Worm (Caenorhabditis elegans) whole organism, early embryonic: Measurements from ENCODE around the gene Y54B9A.1.

Experiments
- B0310.2 ChIP-seq: sonication (generic microtip); optimal IDR thresholded peaks from 2 replicates; lab custom pipeline; 2016; ENCODE audit warnings: mild to moderate bottlenecking, missing genetic modification characterization, missing compliant biosample characterization
- F13C5.2 ChIP-seq: sonication (generic microtip); optimal IDR thresholded peaks from 2 replicates; lab custom pipeline; 2017; ENCODE audit warnings: mild to moderate bottlenecking, missing genetic modification characterization, inconsistent platforms, missing compliant biosample characterization
- aly-1 ChIP-seq: sonication (generic microtip); optimal IDR thresholded peaks from 2 replicates; lab custom pipeline; 2016; ENCODE audit warnings: missing genetic modification characterization, missing compliant biosample characterization
- ama-1 ChIP-seq: fragments of 150-350 bp; optimal IDR thresholded peaks from 2 replicates; lab custom pipeline; 2014
- ceh-13 ChIP-seq: fragments of 200-800 bp; sonication (Bioruptor generic); optimal IDR thresholded peaks from 2 replicates; lab custom pipeline; 2018; ENCODE audit warnings: mild to moderate bottlenecking, missing genetic modification characterization, missing compliant biosample characterization
- ceh-36 ChIP-seq: sonication (generic microtip); optimal IDR thresholded peaks from 2 replicates; lab custom pipeline; 2016; ENCODE audit warnings: missing genetic modification characterization, inconsistent platforms, missing compliant biosample characterization
- ets-7 ChIP-seq: sonication (generic microtip); optimal IDR thresholded peaks from 2 replicates; lab custom pipeline; 2016; ENCODE audit warnings: missing genotype, missing genetic modification characterization, missing compliant biosample characterization
- flt-1 ChIP-seq: fragments of 200-800 bp; sonication (Bioruptor generic); IDR thresholded peaks from 2 replicates; pipeline ENCODE4 v1.3.6; 2022; ENCODE audit warnings: missing genetic modification characterization, missing compliant biosample characterization
- hmbx-1 ChIP-seq: sonication (generic microtip); optimal IDR thresholded peaks from 2 replicates; lab custom pipeline; 2016; ENCODE audit warnings: mild to moderate bottlenecking, missing genetic modification characterization, missing compliant biosample characterization
- hmg-4 ChIP-seq: fragments of 200-800 bp; sonication (Bioruptor generic); optimal IDR thresholded peaks from 2 replicates; lab custom pipeline; 2018; ENCODE audit warnings: mild to moderate bottlenecking, missing genetic modification characterization, missing compliant biosample characterization
- hnd-1 ChIP-seq: sonication (generic microtip); optimal IDR thresholded peaks from 2 replicates; lab custom pipeline; 2016; ENCODE audit warnings: missing genetic modification characterization, missing compliant biosample characterization
- pes-1 ChIP-seq: fragments of 200-800 bp; sonication (Bioruptor generic); IDR thresholded peaks from 2 replicates; pipeline ENCODE4 v1.3.6; 2022; ENCODE audit warnings: missing genetic modification reagents, missing genetic modification characterization, missing compliant biosample characterization
- scrt-1 ChIP-seq: fragments of 200-800 bp; sonication (Bioruptor generic); IDR thresholded peaks from 2 replicates; pipeline ENCODE4 v1.3.6; 2022; ENCODE audit warnings: missing genetic modification characterization, missing compliant biosample characterization
- sea-1 ChIP-seq: fragments of 200-800 bp; sonication (Bioruptor generic); conservative IDR thresholded peaks from 2 replicates; pipeline ENCODE4 v1.3.6; 2022; ENCODE audit warnings: missing genetic modification characterization, missing compliant biosample characterization
- tbx-11 ChIP-seq: fragments of 200-800 bp; sonication (Bioruptor generic); IDR thresholded peaks from 2 replicates; pipeline ENCODE4 v1.3.6; 2022; ENCODE audit warnings: missing genetic modification characterization, missing compliant biosample characterization
- tbx-37 ChIP-seq: fragments of 200-800 bp; sonication (Bioruptor generic); conservative IDR thresholded peaks from 2 replicates; pipeline ENCODE4 v1.3.6; 2022; ENCODE audit warnings: missing genetic modification reagents, missing genetic modification characterization, missing compliant biosample characterization
- tra-4 ChIP-seq: sonication (generic microtip); optimal IDR thresholded peaks from 2 replicates; lab custom pipeline; 2017; ENCODE audit warnings: missing genetic modification characterization, missing compliant biosample characterization

The Y54B9A.1 gene

DNA sequence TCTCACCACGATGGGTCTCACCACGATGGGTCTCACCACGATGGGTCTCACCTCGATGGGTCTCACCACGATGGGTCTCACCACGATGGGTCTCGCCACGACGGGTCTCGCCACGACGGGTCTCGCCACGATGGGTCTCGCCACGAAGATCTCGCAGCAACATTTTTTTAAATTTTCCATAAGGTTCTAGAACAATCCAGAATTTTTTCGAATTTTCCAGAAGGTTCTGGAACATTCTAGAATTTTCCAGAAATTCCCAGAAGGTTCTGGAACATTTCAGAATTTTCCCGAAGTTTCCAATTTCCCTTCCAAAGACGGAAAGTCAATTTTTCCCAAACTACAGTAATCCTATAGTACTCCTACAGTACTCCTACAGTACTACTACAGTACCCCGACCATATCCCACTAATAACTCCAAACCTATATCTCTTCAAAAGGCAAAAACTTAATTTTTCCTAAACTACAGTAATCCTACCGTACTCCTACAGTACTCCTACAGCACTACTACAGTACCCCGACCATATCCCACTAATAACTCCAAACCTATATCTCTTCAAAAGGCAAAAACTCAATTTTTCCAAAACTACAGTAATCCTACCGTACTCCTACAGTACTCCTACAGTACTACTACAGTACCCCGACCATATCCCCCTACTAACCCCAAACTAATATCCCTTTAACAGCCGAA is at the start of gene Y54B9A.1:
TSS of gene Y54B9A.1 (minus strand) at position 235 of the 688 bp plus-strand sequence.
- 0 out of 2 replicates have a peak, but pooled peaks have one; percentile 42 for TF ChIP-seq tbx-11

- no peak for TF ChIP-seq tbx-11
- no peak for TF ChIP-seq scrt-1 (GFP tag; lab: Robert Waterston, UW)
- TF ChIP-seq pes-1 (GFP tag; lab: Robert Waterston, UW): no peak
- no peak for TF ChIP-seq sea-1
- no peak for TF ChIP-seq ceh-36 (tag; lab: Kevin White, UChicago)
- TF ChIP-seq flt-1 (GFP tag; lab: Robert Waterston, UW): no peak
- no peak for TF ChIP-seq aly-1 (tag; lab: Kevin White, UChicago)
- no peak for TF ChIP-seq F13C5.2 (tag; lab: Kevin White, UChicago)
- no peak for TF ChIP-seq tbx-37 (GFP tag; lab: Robert Waterston, UW)
- TF ChIP-seq ets-7: no peak
- TF ChIP-seq hmg-4 (GFP tag; lab: Kevin White, UChicago): no peak
- TF ChIP-seq hnd-1: no peak
These were observed 46.2 kb upstream of the Y54B9A.1 start for ce11 chrV:9485508-9485907.

DNA sequence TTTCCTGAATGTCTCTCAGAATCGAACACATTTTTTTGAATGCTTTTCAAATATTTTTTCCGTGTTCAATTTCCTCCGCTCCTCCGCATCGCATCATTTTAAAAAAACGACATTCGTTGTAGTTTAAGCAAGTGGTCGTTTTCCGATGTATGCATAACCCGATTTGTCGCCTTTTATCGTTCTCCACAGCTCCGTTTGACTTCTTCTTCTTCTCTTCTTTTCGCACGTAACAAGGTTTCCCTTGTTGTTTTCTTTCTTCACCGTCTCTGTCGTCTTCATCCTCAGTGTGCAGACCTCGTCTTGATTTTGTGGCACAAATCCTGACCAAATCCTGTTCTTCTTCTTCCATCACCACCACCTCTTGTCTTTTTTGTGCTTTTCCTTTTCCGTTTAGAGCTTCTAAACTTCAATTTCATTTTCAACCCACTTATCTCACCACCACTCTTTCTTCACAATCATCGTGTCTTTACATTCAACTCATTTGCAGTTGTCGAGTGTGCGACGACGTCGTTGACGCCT is 44.4 kb upstream of the Y54B9A.1 start, which contains the start of gene K06A4.2:
TSS of gene K06A4.2 (plus strand) at position 469 of the 519 bp plus-strand sequence.
- TF ChIP-seq hmbx-1: no peak
- TF ChIP-seq hmg-4 (GFP tag; lab: Kevin White, UChicago): no peak
- no peak for TF ChIP-seq tra-4 (tag; lab: Kevin White, UChicago)
- TF ChIP-seq aly-1 (tag; lab: Kevin White, UChicago): no peak
- no peak for TF ChIP-seq scrt-1 (GFP tag; lab: Robert Waterston, UW)
- TF ChIP-seq sea-1: no peak
- no peak for TF ChIP-seq B0310.2 (tag; lab: Kevin White, UChicago)
- TF ChIP-seq ama-1 (lab: Kevin White, UChicago): no peak
- no peak for TF ChIP-seq F13C5.2 (tag; lab: Kevin White, UChicago)
- TF ChIP-seq tbx-37 (GFP tag; lab: Robert Waterston, UW): no peak
- no peak for TF ChIP-seq ceh-36 (tag; lab: Kevin White, UChicago)
- TF ChIP-seq flt-1 (GFP tag; lab: Robert Waterston, UW): no peak
- TF ChIP-seq pes-1 (GFP tag; lab: Robert Waterston, UW): no peak

DNA sequence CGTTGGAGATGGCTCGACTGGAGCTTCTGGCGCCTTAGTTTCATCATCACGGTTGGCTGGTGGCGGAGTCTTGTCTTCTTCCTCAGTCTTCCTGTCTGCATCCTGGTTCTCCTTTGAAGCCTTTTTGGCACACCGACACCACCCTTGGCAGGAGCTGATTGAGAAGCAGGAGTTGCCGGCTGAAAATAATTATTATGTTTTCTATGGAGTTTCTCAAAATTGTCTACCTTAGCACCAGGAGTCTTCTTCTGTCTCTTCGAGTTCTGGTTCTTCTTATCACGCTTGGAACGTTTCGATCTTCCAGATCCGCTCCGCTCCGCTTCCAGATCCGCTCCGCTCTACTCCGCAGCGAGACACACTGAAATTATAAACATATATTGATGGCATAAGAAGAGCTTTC is 41.2 kb upstream of the Y54B9A.1 start, which contains the start of gene K06A4.6:
TSS of gene K06A4.6 (minus strand) at position 101 of the 400 bp plus-strand sequence.
- TF ChIP-seq ceh-13 (GFP tag; lab: Kevin White, UChicago): no peak
- no peak for TF ChIP-seq ceh-36 (tag; lab: Kevin White, UChicago)
- no peak for TF ChIP-seq F13C5.2 (tag; lab: Kevin White, UChicago)
- TF ChIP-seq sea-1: no peak
- no peak for TF ChIP-seq pes-1 (GFP tag; lab: Robert Waterston, UW)
- no peak for TF ChIP-seq tbx-37 (GFP tag; lab: Robert Waterston, UW)
- TF ChIP-seq tra-4 (tag; lab: Kevin White, UChicago): no peak
- TF ChIP-seq tbx-11: no peak
- TF ChIP-seq hmg-4 (GFP tag; lab: Kevin White, UChicago): no peak
- TF ChIP-seq ama-1 (lab: Kevin White, UChicago): no peak
- no peak for TF ChIP-seq aly-1 (tag; lab: Kevin White, UChicago)
- TF ChIP-seq flt-1 (GFP tag; lab: Robert Waterston, UW): no peak
- no peak for TF ChIP-seq scrt-1 (GFP tag; lab: Robert Waterston, UW)
- TF ChIP-seq hnd-1: no peak
- no peak for TF ChIP-seq B0310.2 (tag; lab: Kevin White, UChicago)
- no peak for TF ChIP-seq ets-7

DNA sequence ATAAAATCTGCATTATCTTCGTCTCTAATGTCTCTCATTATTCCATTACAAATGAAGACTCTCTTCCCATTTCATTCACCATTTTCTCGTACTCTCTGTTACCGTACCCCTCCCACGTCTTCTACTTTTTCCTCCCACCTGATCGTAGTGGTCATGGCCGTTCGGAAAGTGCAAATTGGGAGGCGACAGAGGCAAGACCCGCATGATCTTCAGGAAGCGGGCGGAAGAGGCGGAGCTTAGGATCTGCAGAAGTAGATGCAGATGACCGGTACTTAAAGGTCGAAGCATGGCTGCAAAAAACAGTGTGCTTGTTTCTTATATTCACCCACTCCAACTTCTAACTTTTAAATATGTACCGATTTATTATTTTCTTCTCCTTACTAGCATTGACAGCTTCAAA is 38.5 kb upstream of the Y54B9A.1 start, which contains the start of gene nas-3:
TSS of gene nas-3 (plus strand) at position 301 of the 400 bp plus-strand sequence.
- TF ChIP-seq hmg-4 (GFP tag; lab: Kevin White, UChicago): no peak
- TF ChIP-seq ama-1 (lab: Kevin White, UChicago): no peak
- no peak for TF ChIP-seq hnd-1
- TF ChIP-seq pes-1 (GFP tag; lab: Robert Waterston, UW): no peak

DNA sequence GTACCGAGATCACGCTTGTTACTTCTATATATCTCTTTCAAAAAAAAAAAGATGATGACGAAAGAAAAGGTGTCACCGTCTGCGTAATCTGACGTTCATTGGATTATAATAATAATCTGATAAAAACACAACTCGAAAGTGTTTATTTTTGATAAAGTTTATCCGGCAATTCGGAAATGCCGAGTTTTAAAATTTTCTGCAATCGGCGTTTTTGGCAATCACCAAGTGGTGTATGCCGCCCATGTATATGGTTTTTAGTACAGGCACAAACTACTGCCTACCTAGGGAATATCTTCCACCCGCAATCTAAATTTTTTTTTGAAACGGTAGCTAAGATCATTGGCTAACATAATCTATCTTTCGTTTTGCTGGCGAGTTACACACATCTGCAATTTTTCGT is 34.6 kb upstream of the Y54B9A.1 start:
- TF ChIP-seq pes-1 (GFP tag; lab: Robert Waterston, UW) (no peak), hmbx-1 (no peak), ets-7 (no peak), flt-1 (GFP tag; lab: Robert Waterston, UW) (no peak), ceh-36 (tag; lab: Kevin White, UChicago) (no peak), tbx-37 (GFP tag; lab: Robert Waterston, UW) (no peak), hnd-1 (no peak), aly-1 (tag; lab: Kevin White, UChicago) (no peak), B0310.2 (tag; lab: Kevin White, UChicago) (no peak), sea-1 (no peak), scrt-1 (GFP tag; lab: Robert Waterston, UW) (no peak), ama-1 (lab: Kevin White, UChicago) (no peak), ceh-13 (GFP tag; lab: Kevin White, UChicago) (no peak), tra-4 (tag; lab: Kevin White, UChicago) (no peak), tbx-11 (no peak), hmg-4 (GFP tag; lab: Kevin White, UChicago) (no peak), F13C5.2 (tag; lab: Kevin White, UChicago) (no peak)

- TF ChIP-seq flt-1 (GFP tag; lab: Robert Waterston, UW) (no peak), tbx-11 (no peak), tbx-37 (GFP tag; lab: Robert Waterston, UW) (no peak), aly-1 (tag; lab: Kevin White, UChicago) (no peak), scrt-1 (GFP tag; lab: Robert Waterston, UW) (no peak), ceh-36 (tag; lab: Kevin White, UChicago) (no peak), hmg-4 (GFP tag; lab: Kevin White, UChicago) (no peak), B0310.2 (tag; lab: Kevin White, UChicago) (no peak), ama-1 (lab: Kevin White, UChicago) (no peak), hnd-1 (no peak), tra-4 (tag; lab: Kevin White, UChicago) (no peak), ceh-13 (GFP tag; lab: Kevin White, UChicago) (no peak)
These were observed 32.3 kb upstream of the Y54B9A.1 start, which contains the start of gene flp-6 for ce11 chrV:9471675-9472074. flp-6 (plus strand) TSS chrV:9471975.
